Worm (Caenorhabditis elegans): ENCODE measurements around the gene B0361.3.

- no peak for TF ChIP-seq ets-7 (tag; optimal IDR thresholded peaks at IDR 0.05)
- TF ChIP-seq ama-1 (optimal IDR thresholded peaks at IDR 0.05) = no peak
- no peak for TF ChIP-seq hnd-1 (tag; optimal IDR thresholded peaks at IDR 0.05)
- no peak for TF ChIP-seq aly-1 (tag; optimal IDR thresholded peaks at IDR 0.05)
- TF ChIP-seq B0310.2 (tag; optimal IDR thresholded peaks at IDR 0.05) = no peak
- TF ChIP-seq tbx-11 (GFP tag; IDR thresholded peaks at IDR 0.05) = no peak
- TF ChIP-seq ceh-36 (tag; optimal IDR thresholded peaks at IDR 0.05) = no peak
- TF ChIP-seq tbx-37 (GFP tag; conservative IDR thresholded peaks at IDR 0.05) = no peak
- TF ChIP-seq tra-4 (tag; optimal IDR thresholded peaks at IDR 0.05) = no peak
- TF ChIP-seq hmbx-1 (tag; optimal IDR thresholded peaks at IDR 0.05) = no peak
- TF ChIP-seq ceh-13 (GFP tag; optimal IDR thresholded peaks at IDR 0.05) = no peak
These were observed 10.2 kb upstream of the B0361.3 start for ce11 chrIII:7271083-7271482.

Measured in whole organism, early embryonic.